Fruit fly (Drosophila melanogaster) ovary, adult (tissue): Measurements from ENCODE around the gene CG4438.

ENCODE experiments used
- CG17801 ChIP-seq: fragments of 200-800 bp; optimal IDR thresholded peaks from 2 replicates; lab custom pipeline; 2019; ENCODE audit warnings: missing biosample characterization, mild to moderate bottlenecking, missing genetic modification characterization, moderate library complexity; ENCODE audit not compliant: partially characterized antibody

CG4438 gene

DNA sequence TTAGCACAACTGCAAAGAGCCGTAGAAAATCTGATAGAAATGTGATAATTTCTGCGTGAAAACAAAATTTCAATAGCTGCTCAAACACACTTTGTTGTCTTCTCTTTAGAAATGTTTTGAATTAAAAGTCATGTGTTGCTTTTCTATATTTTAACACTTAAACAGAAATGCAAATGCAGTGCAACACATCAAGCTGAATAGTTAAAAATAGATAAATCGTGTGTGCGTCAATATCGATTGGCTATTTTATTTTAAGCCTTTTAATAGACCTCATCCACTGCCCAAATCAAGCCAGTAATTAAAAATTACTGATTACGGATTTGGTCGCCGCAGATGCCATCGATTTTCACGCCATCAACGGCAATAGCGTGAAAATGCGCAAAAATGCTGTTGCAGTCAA is at the start of gene CG4438:
Gene CG4438, minus strand, starts transcription at position 101 of the 400 bp plus-strand sequence.
- no peak for TF ChIP-seq CG17801 (GFP tag; lab: Kevin White, UChicago)

DNA sequence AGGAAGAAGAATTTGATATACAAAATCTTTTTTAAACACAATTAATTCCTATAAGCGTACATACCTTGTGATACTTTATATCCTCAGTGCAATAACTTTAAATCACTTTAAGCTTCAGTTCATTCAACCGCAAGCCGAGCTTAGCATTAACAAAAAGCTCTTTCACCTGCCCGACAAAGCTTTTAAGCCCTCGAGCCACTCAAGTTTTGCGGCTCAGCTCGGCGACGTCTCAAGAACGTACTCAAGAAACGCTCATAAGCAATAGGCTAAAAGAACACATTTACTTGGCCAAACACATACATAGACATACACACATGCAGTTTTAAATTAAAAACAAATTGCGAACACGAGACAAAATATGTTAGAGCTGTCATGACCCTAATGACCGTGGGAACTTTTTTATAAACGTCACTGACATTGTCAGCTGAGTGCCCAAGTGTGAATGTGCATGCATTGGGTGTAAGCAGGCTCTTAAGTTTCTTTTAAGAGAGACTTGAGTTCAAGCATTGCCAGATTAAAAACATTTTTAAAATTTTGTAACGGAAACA is 48.7 kb upstream of the CG4438 start:
- no peak for TF ChIP-seq CG17801 (GFP tag; lab: Kevin White, UChicago)

DNA sequence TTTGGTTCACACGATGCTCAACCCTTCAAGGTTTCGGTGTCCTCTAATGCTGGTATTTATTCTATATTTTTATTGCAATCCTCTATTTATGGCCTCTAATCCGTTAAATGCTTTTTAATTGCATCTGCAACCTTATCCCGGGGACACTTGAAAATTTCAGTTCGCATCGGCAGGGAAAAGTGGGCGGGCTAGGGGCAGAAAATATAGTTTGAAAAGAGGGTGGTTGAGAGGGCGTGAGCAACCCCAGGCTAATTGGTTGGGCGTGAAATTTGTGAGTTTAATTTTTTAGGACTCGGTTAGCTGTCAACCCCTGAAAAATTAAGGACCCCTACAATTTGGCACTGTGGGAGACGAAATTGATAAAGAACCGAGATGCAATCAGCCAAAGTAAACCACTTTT is 48.0 kb upstream of the CG4438 start:
- TF ChIP-seq CG17801 (GFP tag; lab: Kevin White, UChicago): no peak

DNA sequence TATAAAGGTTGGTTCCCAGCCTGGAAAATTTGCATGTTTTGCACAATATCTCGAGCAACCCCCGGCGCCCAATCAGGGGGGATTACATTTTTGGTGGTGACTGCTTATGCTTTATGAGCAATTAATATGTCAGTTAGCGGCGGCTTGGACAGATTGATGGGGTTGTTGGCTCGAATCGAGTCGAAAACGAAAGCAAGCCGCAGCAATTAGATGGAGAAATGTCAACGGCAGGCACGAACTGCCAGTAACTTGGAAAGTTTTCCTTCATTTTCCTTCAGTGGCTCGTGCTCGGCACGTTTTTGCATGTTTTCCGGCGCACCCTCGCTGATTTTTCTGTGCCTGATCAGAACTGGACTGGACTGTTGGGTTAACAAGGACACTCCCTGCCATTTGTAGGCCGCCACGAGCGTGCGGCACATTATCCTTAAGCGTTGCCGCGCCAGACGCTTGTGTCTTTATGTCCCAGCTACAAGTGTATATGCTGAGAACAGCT is 45.1 kb upstream of the CG4438 start:
- no peak for TF ChIP-seq CG17801 (GFP tag; lab: Kevin White, UChicago)

DNA sequence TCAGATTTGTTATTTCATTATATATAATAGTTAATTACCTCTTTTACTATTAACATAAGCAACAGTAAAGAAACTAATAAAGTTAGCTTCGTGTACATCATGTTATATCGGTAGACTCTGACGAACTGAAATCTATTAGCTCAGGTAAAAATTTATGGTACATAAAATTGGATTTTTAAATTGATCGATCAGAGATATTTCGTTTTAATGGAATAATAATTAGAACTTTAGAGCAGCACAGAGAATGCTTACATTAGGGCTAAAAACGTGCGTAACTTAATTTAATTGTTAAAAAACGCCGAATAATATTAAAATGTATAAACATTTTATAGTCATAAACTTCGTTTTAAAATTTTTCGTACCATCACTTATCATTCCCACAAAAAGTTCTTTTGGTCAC is 42.9 kb upstream of the CG4438 start, which contains the start of gene CG33723:
Gene CG33723, minus strand, starts transcription at position 101 of the 400 bp plus-strand sequence.
- no peak for TF ChIP-seq CG17801 (GFP tag; lab: Kevin White, UChicago)

DNA sequence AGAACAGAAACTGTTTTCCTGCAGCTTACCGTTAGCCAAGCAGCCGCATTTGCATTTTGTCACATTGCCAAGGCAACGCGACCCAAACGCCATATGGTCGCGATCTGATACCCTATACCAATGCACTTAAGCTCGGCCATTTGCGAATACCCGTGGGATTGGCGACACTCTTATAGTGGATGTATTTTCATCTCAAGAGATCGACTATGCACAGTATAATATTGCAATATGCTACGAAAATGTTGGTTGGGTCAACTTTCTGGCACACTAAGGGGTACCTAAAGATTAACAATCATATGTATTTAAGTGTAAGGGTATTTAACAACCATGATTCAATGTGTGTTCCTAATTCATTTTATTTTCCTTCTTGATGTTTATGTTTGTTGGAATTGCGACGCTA is 40.4 kb upstream of the CG4438 start:
- peak; percentile 37 for TF ChIP-seq CG17801 (GFP tag; lab: Kevin White, UChicago)

DNA sequence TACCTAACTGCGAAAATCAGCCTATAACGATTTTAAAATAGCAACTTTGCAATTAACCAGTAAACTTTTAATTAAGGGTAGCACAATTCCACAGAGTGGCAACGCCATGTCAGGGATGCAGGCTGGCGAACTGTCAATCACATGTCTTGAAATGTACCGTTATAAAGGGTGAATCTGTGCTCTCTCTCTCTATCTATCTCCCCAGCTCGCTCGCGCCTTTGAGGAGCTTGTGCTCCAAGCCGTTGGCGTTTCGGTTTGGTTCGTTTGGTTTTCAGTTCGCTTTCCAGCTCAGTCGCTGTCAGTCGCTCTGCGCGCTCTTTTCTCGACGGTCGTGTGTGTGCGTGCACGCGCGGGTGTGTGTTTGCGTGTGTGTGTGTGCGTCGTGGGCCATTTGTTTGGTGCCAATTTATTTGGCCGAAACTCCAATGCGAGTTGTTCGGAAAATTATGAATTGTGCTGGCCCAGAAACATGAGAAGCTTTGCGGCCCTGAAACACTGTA is 39.5 kb upstream of the CG4438 start, which contains the start of gene numb:
Gene numb, plus strand, starts transcription at position 254 of the 500 bp plus-strand sequence.
- peak; percentile 55 for TF ChIP-seq CG17801 (GFP tag; lab: Kevin White, UChicago)

DNA sequence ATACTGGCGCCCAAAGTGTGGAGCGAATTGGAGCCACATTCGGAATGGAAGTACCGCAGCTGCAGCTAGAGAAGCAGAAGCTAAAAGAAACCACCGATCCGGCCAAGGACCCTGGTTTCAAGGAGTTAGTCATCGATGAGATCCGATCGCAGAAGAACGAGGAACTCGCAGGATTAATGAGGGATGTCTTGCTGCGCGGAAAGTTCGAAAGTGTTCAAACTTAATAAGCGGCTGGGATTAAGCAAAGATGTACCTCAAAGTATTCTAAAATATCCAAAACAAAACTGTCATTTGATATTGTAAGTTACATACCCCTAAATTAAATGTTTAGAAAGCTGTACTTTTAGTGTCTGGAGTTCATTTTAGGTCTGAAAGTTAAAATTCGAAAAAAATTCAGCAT is 38.7 kb upstream of the CG4438 start, which contains the start of gene RpS28-like:
Gene RpS28-like, plus strand, starts transcription at position 301 of the 400 bp plus-strand sequence.
- no peak for TF ChIP-seq CG17801 (GFP tag; lab: Kevin White, UChicago)

DNA sequence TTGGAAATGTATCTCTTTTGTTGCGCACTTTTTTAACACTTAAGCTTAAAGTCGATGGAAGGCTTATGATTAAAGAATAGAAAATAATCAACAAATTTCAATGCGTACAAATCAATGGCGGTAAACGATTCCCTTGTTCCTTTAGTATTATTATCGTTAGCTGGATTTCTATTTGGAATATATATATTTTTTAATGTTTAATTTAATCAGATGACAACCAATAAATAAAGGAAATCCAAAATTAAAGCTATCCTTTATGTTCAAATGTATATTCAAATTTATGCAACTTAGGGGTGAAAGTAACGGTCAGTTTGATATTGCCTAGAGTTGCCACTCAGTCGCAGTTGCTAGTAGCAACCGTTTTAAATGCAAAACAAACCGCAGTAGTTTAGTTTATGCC is 37.3 kb upstream of the CG4438 start, which contains the start of gene CG3769:
Gene CG3769, plus strand, starts transcription at position 301 of the 400 bp plus-strand sequence.
- no peak for TF ChIP-seq CG17801 (GFP tag; lab: Kevin White, UChicago)

DNA sequence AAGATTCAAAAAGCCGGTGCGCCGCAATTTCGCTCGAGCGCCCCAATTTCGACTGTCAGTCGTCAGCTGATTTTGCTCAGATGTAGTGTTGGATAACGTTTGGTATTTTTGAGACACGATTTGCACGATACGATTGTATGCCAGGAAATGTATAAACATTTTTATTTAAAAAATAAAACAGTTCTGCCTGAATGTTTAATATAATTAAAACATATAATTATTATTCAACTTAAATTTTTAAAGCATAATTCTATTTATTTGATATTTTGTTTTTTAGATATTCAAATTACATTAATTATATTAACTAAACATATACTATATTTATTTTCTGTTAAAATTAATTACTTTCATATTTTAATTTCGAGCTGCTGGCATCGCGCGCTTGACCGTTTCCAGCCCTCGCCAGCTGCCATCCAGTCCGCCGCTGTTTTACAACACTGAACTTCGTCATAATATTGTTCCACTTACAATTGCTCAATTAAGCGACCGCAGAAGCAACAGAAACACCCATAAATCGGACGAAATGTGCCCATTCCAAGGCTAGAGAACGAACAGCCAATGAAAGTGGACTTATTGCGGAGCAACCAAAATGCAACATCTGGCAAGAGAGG is 33.3 kb upstream of the CG4438 start, which contains the start of the genes FucTB and scat:
Gene FucTB, minus strand, starts transcription at position 61 of the 611 bp plus-strand sequence.
Gene scat, plus strand, starts transcription at position 414 of the 611 bp plus-strand sequence.
- peak; percentile 85 for TF ChIP-seq CG17801 (GFP tag; lab: Kevin White, UChicago)

DNA sequence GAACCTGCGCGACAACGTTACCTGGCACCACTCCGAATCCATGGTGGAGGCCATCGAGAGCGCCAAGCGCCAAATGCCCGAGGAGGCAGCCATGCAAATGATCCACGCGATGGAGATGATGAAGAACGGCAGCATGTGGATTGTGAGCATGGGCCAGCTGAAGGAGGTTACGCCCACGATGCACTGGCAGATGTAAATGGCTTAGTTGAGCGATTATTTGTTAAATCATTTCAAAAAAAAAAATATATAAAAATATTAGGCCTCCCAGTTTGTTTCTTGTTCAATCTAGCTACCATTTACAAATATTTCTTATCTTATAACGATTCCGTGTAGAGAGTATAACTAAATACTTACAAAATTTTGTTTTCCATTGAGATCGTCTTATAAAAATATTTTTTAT is 29.8 kb upstream of the CG4438 start, which contains the start of gene CG42847:
Gene CG42847, plus strand, starts transcription at position 301 of the 400 bp plus-strand sequence.
- TF ChIP-seq CG17801 (GFP tag; lab: Kevin White, UChicago): no peak

DNA sequence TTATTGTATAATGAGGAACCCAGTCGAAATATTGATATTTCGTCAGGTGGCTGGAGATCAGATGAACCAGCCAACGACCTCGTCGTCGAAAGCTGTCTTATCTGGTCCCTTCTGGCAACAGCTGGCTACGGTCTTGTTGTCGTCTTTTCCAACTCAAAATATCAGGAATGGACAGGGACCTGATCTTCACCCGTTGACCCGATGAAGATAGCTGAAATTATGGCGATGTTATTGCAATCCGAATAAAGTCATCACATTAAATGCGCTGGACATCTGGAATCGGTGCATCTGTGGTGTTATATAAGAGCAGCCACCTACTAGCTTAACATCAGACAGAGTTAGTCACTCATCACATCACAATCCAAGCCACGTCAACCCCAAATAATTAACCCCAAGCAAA is 28.7 kb upstream of the CG4438 start, which contains the start of gene Fbp2:
Gene Fbp2, plus strand, starts transcription at position 251 of the 400 bp plus-strand sequence.
- TF ChIP-seq CG17801 (GFP tag; lab: Kevin White, UChicago): no peak

DNA sequence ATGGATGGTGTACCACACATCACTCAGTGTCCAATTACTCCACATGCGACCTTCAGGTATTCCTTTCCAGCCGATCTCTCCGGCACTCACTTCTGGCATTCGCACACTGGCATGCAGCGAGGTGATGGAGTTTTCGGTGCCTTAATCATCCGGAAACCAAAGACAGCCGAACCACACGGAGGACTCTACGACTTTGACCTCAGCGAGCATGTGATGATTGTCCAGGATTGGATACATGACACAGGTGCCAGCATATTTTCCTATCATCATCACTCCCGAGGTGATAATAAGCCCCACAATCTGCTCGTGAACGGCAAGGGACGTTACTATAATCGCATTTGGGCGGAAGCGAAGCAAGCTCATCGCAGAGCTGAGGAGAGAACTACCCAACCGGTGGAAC is 26.4 kb upstream of the CG4438 start:
- no peak for TF ChIP-seq CG17801 (GFP tag; lab: Kevin White, UChicago)

DNA sequence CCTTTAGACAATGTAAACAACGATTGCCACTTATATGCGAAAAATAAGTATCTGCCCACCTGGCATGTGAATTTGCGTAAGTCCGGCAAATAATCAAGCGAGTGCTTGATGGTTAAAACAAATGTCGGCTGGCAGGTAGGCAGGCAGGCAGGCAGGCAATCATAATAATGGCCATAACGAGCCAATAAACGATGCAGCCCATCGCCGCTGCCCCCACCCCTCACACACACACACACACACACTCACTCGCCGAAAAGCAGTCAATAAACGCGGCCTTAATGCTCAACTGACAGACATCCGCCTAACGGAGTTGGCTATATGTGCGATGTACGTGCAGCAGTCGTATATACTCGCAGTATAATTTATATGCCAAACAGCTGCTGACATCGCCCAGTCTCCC is 23.5 kb upstream of the CG4438 start:
- TF ChIP-seq CG17801 (GFP tag; lab: Kevin White, UChicago): no peak

DNA sequence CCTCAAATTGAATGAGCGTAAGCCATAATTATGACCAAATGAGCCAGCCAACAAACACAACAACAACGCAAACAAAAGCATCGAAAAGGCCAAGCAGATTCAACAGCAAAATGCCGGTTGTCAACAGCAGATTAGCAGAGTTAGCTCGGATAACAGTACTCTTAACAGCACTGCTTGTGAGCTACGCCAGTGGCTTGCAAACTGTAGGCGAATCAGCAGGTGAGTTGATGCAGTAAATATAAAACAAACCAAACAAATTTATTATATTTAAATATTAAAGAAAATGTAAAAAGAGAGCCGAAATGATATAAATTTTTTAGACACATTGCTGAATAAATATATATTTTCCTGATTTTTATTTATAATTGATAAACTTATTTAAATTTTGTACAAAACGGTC is 22.9 kb upstream of the CG4438 start:
- TF ChIP-seq CG17801 (GFP tag; lab: Kevin White, UChicago): no peak
